Worm (Caenorhabditis elegans): ENCODE results near the gene ZC250.5.

ZC250.5 gene

ce11 chrV:5776941-5777340 is 28.6 kb upstream of the ZC250.5 start, which contains the start of gene F44E7.4:
Gene F44E7.4, minus strand, starts transcription at chrV:5776953.
- TF ChIP-seq ceh-28 (tag; optimal IDR thresholded peaks at IDR 0.05) (peak; percentile 26), lin-15B (tag; optimal IDR thresholded peaks at IDR 0.05) (peak; percentile 76), elt-2 (tag; optimal IDR thresholded peaks at IDR 0.05) (peak; percentile 21), snpc-4 (tag; optimal IDR thresholded peaks at IDR 0.05) (peak; percentile 20), nfya-1 (tag; optimal IDR thresholded peaks at IDR 0.05; ENCODE audit: insufficient read depth) (peak; percentile 58), lin-39 (tag; optimal IDR thresholded peaks at IDR 0.05) (peak; percentile 47), pha-4 (tag; optimal IDR thresholded peaks at IDR 0.05) (peak; percentile 58), nhr-25 (tag; optimal IDR thresholded peaks at IDR 0.05) (peak; percentile 16), nhr-23 (tag; optimal IDR thresholded peaks at IDR 0.05) (peak; percentile 41)

DNA sequence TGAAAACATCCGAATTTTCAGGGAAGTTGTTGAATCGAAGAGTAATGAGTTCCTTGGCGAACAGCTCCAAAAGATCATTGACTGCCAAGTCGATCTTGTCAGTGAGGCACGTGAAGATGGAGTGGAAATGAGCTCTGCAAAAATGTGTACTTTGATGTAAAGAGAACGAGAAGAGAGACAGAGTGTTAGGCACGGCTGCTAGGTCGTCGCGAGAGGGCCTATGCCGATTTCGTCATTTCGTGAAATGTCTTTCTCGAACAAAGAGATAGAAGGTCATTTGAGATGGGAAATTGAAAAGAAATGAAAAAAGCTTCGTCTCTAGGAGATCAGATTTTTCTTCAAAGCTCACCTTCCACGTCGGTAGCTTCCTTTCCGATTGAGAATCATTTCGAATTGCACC is 25.6 kb upstream of the ZC250.5 start:
- TF ChIP-seq mml-1 (tag; optimal IDR thresholded peaks at IDR 0.05) (no peak), ZK546.5 (tag; optimal IDR thresholded peaks at IDR 0.05) (no peak)

DNA sequence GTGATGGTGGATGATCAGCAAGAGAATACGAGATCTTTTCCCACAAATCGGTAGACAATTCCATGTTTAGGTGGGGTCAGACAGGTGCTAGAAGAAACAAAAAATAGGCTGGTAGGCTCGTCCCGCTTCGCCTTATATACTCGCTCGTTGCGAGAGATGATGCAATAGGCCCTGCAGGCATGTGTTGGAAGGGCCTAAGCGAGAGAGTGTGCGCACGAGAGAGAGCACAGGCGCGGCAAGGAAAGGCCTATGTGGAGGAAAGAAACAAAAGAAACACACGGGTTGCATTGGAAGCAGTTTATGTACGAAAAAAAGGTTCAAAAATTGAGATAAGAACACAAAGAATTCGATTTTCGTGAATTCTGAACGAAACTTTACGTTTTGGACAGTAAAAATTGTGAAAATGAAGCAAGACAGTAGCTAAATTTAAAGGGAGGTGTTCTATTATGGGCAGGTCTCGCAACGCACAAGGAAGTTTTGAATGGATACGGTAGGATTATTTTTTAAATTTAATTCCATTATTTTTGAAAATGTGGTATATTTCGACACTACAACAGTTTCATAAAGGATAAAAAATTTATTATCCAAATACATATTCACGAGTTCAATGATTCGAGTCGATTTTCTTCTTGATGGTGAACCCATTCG is 24.7 kb upstream of the ZC250.5 start, which contains the start of gene F44E7.5:
Gene F44E7.5 (minus strand): TSS at position 210 of the 648 bp plus-strand sequence.
- TF ChIP-seq nfya-1 (tag; optimal IDR thresholded peaks at IDR 0.05; ENCODE audit: insufficient read depth), result peak; percentile 60
- no peak for TF ChIP-seq elt-3 (tag; optimal IDR thresholded peaks at IDR 0.05)
- no peak for TF ChIP-seq ceh-28 (tag; optimal IDR thresholded peaks at IDR 0.05)
- peak; percentile 5 for TF ChIP-seq nhr-43 (tag; optimal IDR thresholded peaks at IDR 0.05; ENCODE audit: poor library complexity, severe bottlenecking)
- TF ChIP-seq elt-2 (tag; optimal IDR thresholded peaks at IDR 0.05), result peak; percentile 86
- TF ChIP-seq ceh-82 (tag; optimal IDR thresholded peaks at IDR 0.05), result no peak
- no peak for TF ChIP-seq unc-62 (GFP tag; optimal IDR thresholded peaks at IDR 0.05)
- no peak for TF ChIP-seq fkh-2 (tag; optimal IDR thresholded peaks at IDR 0.05)
- peak; percentile 71 for TF ChIP-seq pha-4 (tag; optimal IDR thresholded peaks at IDR 0.05)
- no peak for TF ChIP-seq zag-1 (tag; optimal IDR thresholded peaks at IDR 0.05)
- peak; percentile 76 for TF ChIP-seq nhr-23 (tag; optimal IDR thresholded peaks at IDR 0.05)
- peak; percentile 47 for TF ChIP-seq lin-15B (tag; optimal IDR thresholded peaks at IDR 0.05)
- no peak for TF ChIP-seq ceh-16 (tag; optimal IDR thresholded peaks at IDR 0.05)
- TF ChIP-seq ama-1 (optimal IDR thresholded peaks at IDR 0.05), result peak; percentile 12
- TF ChIP-seq skn-1 (tag; optimal IDR thresholded peaks at IDR 0.05), result peak; percentile 32
- no peak for TF ChIP-seq fkh-10 (GFP tag; optimal IDR thresholded peaks at IDR 0.05)
- TF ChIP-seq R02D3.7 (tag; optimal IDR thresholded peaks at IDR 0.05), result peak; percentile 15
- no peak for TF ChIP-seq sea-2 (GFP tag; optimal IDR thresholded peaks at IDR 0.05)
- TF ChIP-seq hmg-11 (tag; optimal IDR thresholded peaks at IDR 0.05), result peak; percentile 7
- TF ChIP-seq pqm-1 (tag; optimal IDR thresholded peaks at IDR 0.05), result peak; percentile 74
- peak; percentile 71 for TF ChIP-seq nhr-25 (tag; optimal IDR thresholded peaks at IDR 0.05)
- TF ChIP-seq snpc-4 (tag; optimal IDR thresholded peaks at IDR 0.05), result peak; percentile 34
- no peak for TF ChIP-seq mml-1 (tag; optimal IDR thresholded peaks at IDR 0.05)
- TF ChIP-seq mdl-1 (tag; optimal IDR thresholded peaks at IDR 0.05), result no peak

- TF ChIP-seq nhr-237 (tag; optimal IDR thresholded peaks at IDR 0.05) (no peak), ZK546.5 (tag; optimal IDR thresholded peaks at IDR 0.05) (no peak), fkh-2 (tag; optimal IDR thresholded peaks at IDR 0.05) (no peak), daf-12 (tag; optimal IDR thresholded peaks at IDR 0.05) (no peak), lin-39 (tag; optimal IDR thresholded peaks at IDR 0.05) (no peak), nhr-23 (tag; optimal IDR thresholded peaks at IDR 0.05) (no peak), nhr-28 (tag; optimal IDR thresholded peaks at IDR 0.05) (no peak), ceh-9 (tag; optimal IDR thresholded peaks at IDR 0.05) (no peak), ztf-11 (tag; optimal IDR thresholded peaks at IDR 0.05) (no peak), mml-1 (tag; optimal IDR thresholded peaks at IDR 0.05) (no peak), pqm-1 (tag; optimal IDR thresholded peaks at IDR 0.05) (no peak)
Observed at ce11 chrV:5782687-5783086, 22.9 kb upstream of the ZC250.5 start, which contains the start of gene fbxa-183. Gene fbxa-183, minus strand, starts transcription at chrV:5782787.

DNA sequence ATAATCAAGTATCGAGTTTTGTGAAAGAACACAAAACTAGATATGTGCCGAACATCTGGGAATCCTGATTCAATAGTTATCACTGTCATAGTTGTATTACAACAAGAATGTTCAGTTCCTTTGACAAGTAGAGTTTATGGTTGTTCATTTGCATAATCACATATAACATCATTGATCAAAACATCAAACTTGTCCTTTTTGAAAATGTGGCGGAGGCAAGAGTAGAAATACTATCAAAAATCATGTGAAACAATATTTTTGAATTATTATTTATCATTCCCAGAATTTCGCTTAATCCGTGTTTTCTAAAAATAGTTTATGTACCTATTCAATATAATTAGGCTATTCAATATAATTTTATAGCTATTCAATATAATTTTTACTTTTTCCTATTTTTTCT is 20.2 kb upstream of the ZC250.5 start, which contains the start of gene F44E7.7:
Gene F44E7.7 (minus strand): TSS at position 101 of the 400 bp plus-strand sequence.
- TF ChIP-seq ceh-28 (tag; optimal IDR thresholded peaks at IDR 0.05) (no peak), fos-1 (tag; optimal IDR thresholded peaks at IDR 0.05) (no peak), pqm-1 (tag; optimal IDR thresholded peaks at IDR 0.05) (no peak), ceh-9 (tag; optimal IDR thresholded peaks at IDR 0.05) (no peak), egl-27 (tag; optimal IDR thresholded peaks at IDR 0.05) (no peak)

All from whole organism, L3 larva.